Worm (Caenorhabditis elegans): ENCODE measurements around the gene acr-10.
A peak's percentile ranks its signal among the peaks of the same experiment; 100 is the strongest.

Gene acr-10

ce11 chrX:4007724-4008123 lies 14.3 kb upstream of the acr-10 start (continued):
- TF ChIP-seq fkh-10 (GFP tag; optimal IDR thresholded peaks at IDR 0.05) (no peak), lsy-12 (tag; optimal IDR thresholded peaks at IDR 0.05) (no peak), egl-27 (tag; optimal IDR thresholded peaks at IDR 0.05) (no peak), snpc-4 (tag; optimal IDR thresholded peaks at IDR 0.05) (peak; percentile 30), elt-2 (tag; optimal IDR thresholded peaks at IDR 0.05) (peak; percentile 97), ceh-82 (tag; optimal IDR thresholded peaks at IDR 0.05) (no peak), ztf-4 (tag; optimal IDR thresholded peaks at IDR 0.05) (no peak), jun-1 (tag; optimal IDR thresholded peaks at IDR 0.05) (no peak), nhr-77 (tag; optimal IDR thresholded peaks at IDR 0.05) (no peak), nhr-43 (tag; optimal IDR thresholded peaks at IDR 0.05; ENCODE audit: poor library complexity, severe bottlenecking) (peak; percentile 21), ZK546.5 (tag; optimal IDR thresholded peaks at IDR 0.05) (no peak), nfya-1 (tag; optimal IDR thresholded peaks at IDR 0.05; ENCODE audit: insufficient read depth) (no peak), mdl-1 (tag; optimal IDR thresholded peaks at IDR 0.05) (no peak)

ce11 chrX:4008922-4009321 lies 13.1 kb upstream of the acr-10 start:
- TF ChIP-seq pqm-1 (tag; optimal IDR thresholded peaks at IDR 0.05) = peak; percentile 99
- TF ChIP-seq pha-4 (tag; optimal IDR thresholded peaks at IDR 0.05) = peak; percentile 39
- peak; percentile 14 for TF ChIP-seq fos-1 (tag; optimal IDR thresholded peaks at IDR 0.05)
- no peak for TF ChIP-seq ceh-28 (tag; optimal IDR thresholded peaks at IDR 0.05)
- no peak for TF ChIP-seq tbx-2 (tag; optimal IDR thresholded peaks at IDR 0.05)
- peak; percentile 38 for TF ChIP-seq skn-1 (tag; optimal IDR thresholded peaks at IDR 0.05)
- peak; percentile 60 for TF ChIP-seq jun-1 (tag; optimal IDR thresholded peaks at IDR 0.05)
- TF ChIP-seq elt-2 (tag; optimal IDR thresholded peaks at IDR 0.05) = peak; percentile 100

ce11 chrX:4010383-4010782 lies 11.7 kb upstream of the acr-10 start:
- TF ChIP-seq nhr-67 (tag; optimal IDR thresholded peaks at IDR 0.05) (no peak), nhr-23 (tag; optimal IDR thresholded peaks at IDR 0.05) (peak; percentile 17), elt-1 (tag; optimal IDR thresholded peaks at IDR 0.05) (no peak), ceh-82 (tag; optimal IDR thresholded peaks at IDR 0.05) (no peak)

ce11 chrX:4011919-4012318 lies 10.1 kb upstream of the acr-10 start, which contains the start of gene mop-25.1:
mop-25.1 (plus strand) TSS chrX:4012219.
- TF ChIP-seq nhr-12 (tag; optimal IDR thresholded peaks at IDR 0.05) (no peak), R02D3.7 (tag; optimal IDR thresholded peaks at IDR 0.05) (no peak)

ce11 chrX:4016113-4016512 lies 6.0 kb upstream of the acr-10 start, which contains the start of gene hrg-1:
hrg-1 (minus strand) TSS chrX:4016221.
- TF ChIP-seq nhr-237 (tag; optimal IDR thresholded peaks at IDR 0.05) (no peak), nhr-76 (tag; optimal IDR thresholded peaks at IDR 0.05) (no peak), elt-1 (tag; optimal IDR thresholded peaks at IDR 0.05) (no peak), nhr-43 (tag; optimal IDR thresholded peaks at IDR 0.05; ENCODE audit: poor library complexity, severe bottlenecking) (peak; percentile 46), ZK546.5 (tag; optimal IDR thresholded peaks at IDR 0.05) (no peak), pha-4 (tag; optimal IDR thresholded peaks at IDR 0.05) (peak; percentile 90), mml-1 (tag; optimal IDR thresholded peaks at IDR 0.05) (no peak), jun-1 (tag; optimal IDR thresholded peaks at IDR 0.05) (peak; percentile 41), egl-27 (tag; optimal IDR thresholded peaks at IDR 0.05) (peak; percentile 8), hmg-11 (tag; optimal IDR thresholded peaks at IDR 0.05) (peak; percentile 78), daf-12 (tag; optimal IDR thresholded peaks at IDR 0.05) (no peak), unc-62 (GFP tag; optimal IDR thresholded peaks at IDR 0.05) (peak; percentile 21), egl-5 (tag; optimal IDR thresholded peaks at IDR 0.05) (peak; percentile 90), nhr-67 (tag; optimal IDR thresholded peaks at IDR 0.05) (no peak), R02D3.7 (tag; optimal IDR thresholded peaks at IDR 0.05) (no peak), lin-39 (tag; optimal IDR thresholded peaks at IDR 0.05) (peak; percentile 83), nfya-1 (tag; optimal IDR thresholded peaks at IDR 0.05; ENCODE audit: insufficient read depth) (peak; percentile 81), zag-1 (tag; optimal IDR thresholded peaks at IDR 0.05) (no peak), nhr-25 (tag; optimal IDR thresholded peaks at IDR 0.05) (peak; percentile 30), elt-2 (tag; optimal IDR thresholded peaks at IDR 0.05) (peak; percentile 45), lsy-12 (tag; optimal IDR thresholded peaks at IDR 0.05) (no peak), pqm-1 (tag; optimal IDR thresholded peaks at IDR 0.05) (peak; percentile 26), eor-1 (tag; optimal IDR thresholded peaks at IDR 0.05) (no peak), nhr-23 (tag; optimal IDR thresholded peaks at IDR 0.05) (peak; percentile 49), mdl-1 (tag; optimal IDR thresholded peaks at IDR 0.05) (peak; percentile 65), skn-1 (tag; optimal IDR thresholded peaks at IDR 0.05) (peak; percentile 71), lin-15B (tag; optimal IDR thresholded peaks at IDR 0.05) (peak; percentile 37), snpc-4 (tag; optimal IDR thresholded peaks at IDR 0.05) (peak; percentile 65)

Data from whole organism, L3 larva.